Worm (Caenorhabditis elegans): Measurements from ENCODE around the gene F10G2.4.
"Not testable (repeated sequence)": the region's sequence is repeated elsewhere in the genome, so short reads cannot be mapped to it uniquely, and the experiment has no call there.

The F10G2.4 gene

DNA sequence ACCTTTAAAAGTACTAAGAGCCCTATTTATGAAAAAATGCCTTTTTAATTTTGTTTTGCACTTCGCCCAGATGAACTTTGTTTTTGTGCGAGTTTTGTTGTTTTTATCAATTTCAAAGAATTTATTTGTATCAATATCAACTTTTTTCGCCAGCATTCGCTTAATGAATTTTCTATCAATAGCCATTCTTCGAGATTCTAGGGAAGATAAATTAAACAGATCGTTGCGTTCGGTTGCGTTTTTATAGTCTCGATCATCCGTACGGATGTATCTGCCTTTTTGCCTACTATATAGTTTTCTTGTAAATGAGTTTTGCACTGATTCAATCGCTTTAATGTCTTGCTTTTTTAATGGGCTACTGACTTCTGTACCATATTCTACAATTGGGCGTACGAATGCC lies 18.5 kb downstream of the F10G2.4 start, which contains the start of gene nhr-147:
TSS of gene nhr-147 (plus strand) at position 301 of the 400 bp plus-strand sequence.
- not testable (repeated sequence) for TF ChIP-seq nhr-27 (tag; optimal IDR thresholded peaks at IDR 0.05); akir-1 (GFP tag; optimal IDR thresholded peaks at IDR 0.05); atf-7 (tag; optimal IDR thresholded peaks at IDR 0.05)

DNA sequence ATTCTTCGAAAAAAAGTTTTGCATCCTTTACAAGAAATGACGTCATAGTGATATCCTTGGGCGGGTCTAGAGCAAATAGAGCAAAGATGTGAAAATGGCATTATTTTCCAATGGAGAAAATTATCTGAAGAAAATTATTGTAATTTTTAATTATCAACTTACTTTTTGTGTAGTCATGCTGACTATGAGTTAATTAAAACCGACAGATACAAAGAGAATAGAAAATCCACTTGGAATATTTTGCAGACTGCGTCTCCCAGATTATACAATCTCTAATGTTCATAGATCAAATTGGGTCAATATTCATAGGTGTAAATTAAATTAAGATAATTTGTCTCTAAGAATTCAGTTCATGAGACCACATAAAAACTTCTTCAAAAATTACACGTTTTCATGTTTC lies 22.5 kb downstream of the F10G2.4 start, which contains the start of gene nhr-149:
TSS of gene nhr-149 (minus strand) at position 101 of the 400 bp plus-strand sequence.
- TF ChIP-seq dox-1 (GFP tag; IDR thresholded peaks at IDR 0.05), result no peak
- TF ChIP-seq aptf-3 (GFP tag; IDR thresholded peaks at IDR 0.05), result no peak
- no peak for TF ChIP-seq xnd-1 (tag; optimal IDR thresholded peaks at IDR 0.05)
- TF ChIP-seq atf-7 (tag; optimal IDR thresholded peaks at IDR 0.05), result no peak
- TF ChIP-seq F22D6.2 (tag; optimal IDR thresholded peaks at IDR 0.05), result no peak
- no peak for TF ChIP-seq nhr-179 (tag; optimal IDR thresholded peaks at IDR 0.05)
- no peak for TF ChIP-seq F37B4.10 (GFP tag; IDR thresholded peaks at IDR 0.05)
- TF ChIP-seq snpc-3.4 (tag; optimal IDR thresholded peaks at IDR 0.05), result no peak
- TF ChIP-seq F33H1.4 (GFP tag; IDR thresholded peaks at IDR 0.05), result no peak
- TF ChIP-seq madf-3 (GFP tag; IDR thresholded peaks at IDR 0.05), result no peak
- no peak for TF ChIP-seq lin-35 (GFP tag; optimal IDR thresholded peaks at IDR 0.05)
- no peak for TF ChIP-seq Y53F4B.3 (GFP tag; IDR thresholded peaks at IDR 0.05)
- TF ChIP-seq B0336.3 (GFP tag; IDR thresholded peaks at IDR 0.05), result no peak
- no peak for TF ChIP-seq nfyb-1 (GFP tag; IDR thresholded peaks at IDR 0.05)
- TF ChIP-seq mxl-1 (tag; optimal IDR thresholded peaks at IDR 0.05), result no peak
- no peak for TF ChIP-seq madf-10 (tag; optimal IDR thresholded peaks at IDR 0.05)
- no peak for TF ChIP-seq F39B2.1 (GFP tag; IDR thresholded peaks at IDR 0.05)
- TF ChIP-seq unc-130 (GFP tag; optimal IDR thresholded peaks at IDR 0.05), result no peak

DNA sequence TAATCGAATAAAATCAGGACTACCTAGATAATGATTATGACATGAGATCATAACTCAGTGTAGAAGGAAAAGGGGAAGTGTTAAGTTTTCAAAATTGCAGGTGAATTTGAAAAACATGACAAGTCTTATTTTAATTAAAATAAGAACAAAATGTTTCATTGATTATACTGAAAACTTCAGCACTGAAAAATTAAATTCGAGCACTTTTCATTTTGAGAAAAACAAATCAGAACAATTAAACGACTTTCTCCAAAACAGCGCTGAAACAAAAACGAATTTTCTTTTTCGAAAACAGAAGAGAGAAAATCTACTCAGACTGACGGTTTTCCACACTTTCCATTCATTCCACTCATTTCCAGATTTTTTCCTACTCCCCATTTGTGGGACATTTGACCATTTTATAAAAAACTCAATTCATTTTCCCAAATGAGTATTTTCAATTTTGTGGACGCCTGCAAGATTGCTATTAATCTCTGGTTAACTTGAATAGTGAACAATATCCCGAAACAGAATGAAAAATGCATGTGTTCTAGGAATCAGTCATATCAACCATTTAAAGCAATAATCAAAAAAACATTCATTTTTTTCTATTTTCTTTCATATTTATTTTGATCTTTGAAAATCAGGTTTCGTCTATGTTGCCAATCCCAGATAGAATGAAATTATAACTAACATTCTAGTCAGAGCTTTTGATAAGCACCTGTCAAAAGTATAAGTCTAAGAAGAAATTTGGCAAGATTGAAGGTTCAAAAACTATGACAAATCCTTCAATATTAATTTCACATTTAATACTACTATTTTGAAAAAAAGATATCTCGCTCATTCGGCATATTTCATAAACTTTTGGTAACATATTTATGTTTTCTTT lies 25.4 kb downstream of the F10G2.4 start, which contains the start of the genes srh-231 and srh-275:
TSS of gene srh-231 (minus strand) at position 51 of the 868 bp plus-strand sequence.
TSS of gene srh-275 (plus strand) at position 818 of the 868 bp plus-strand sequence.
- TF ChIP-seq mes-4 (tag; optimal IDR thresholded peaks at IDR 0.05) (no peak), D2030.7 (GFP tag; IDR thresholded peaks at IDR 0.05) (no peak), repo-1 (tag; optimal IDR thresholded peaks at IDR 0.05) (no peak), F57A8.1 (GFP tag; optimal IDR thresholded peaks at IDR 0.05) (no peak), snpc-1.1 (tag; optimal IDR thresholded peaks at IDR 0.05; ENCODE audit: insufficient read depth) (no peak), Y95B8A.8 (GFP tag; IDR thresholded peaks at IDR 0.05) (no peak), B0336.3 (GFP tag; IDR thresholded peaks at IDR 0.05) (no peak), F23B12.7 (tag; optimal IDR thresholded peaks at IDR 0.05; ENCODE audit: insufficient read depth) (no peak), nhr-120 (GFP tag; IDR thresholded peaks at IDR 0.05) (no peak), sea-2 (GFP tag; IDR thresholded peaks at IDR 0.05) (no peak), B0019.2 (GFP tag; conservative IDR thresholded peaks at IDR 0.05) (no peak), bed-1 (GFP tag; IDR thresholded peaks at IDR 0.05) (no peak), ztf-26 (tag; optimal IDR thresholded peaks at IDR 0.05) (no peak), akir-1 (GFP tag; optimal IDR thresholded peaks at IDR 0.05) (no peak), madf-10 (tag; optimal IDR thresholded peaks at IDR 0.05) (no peak), K11D2.4 (GFP tag; IDR thresholded peaks at IDR 0.05) (no peak), hlh-26 (GFP tag; conservative IDR thresholded peaks at IDR 0.05) (no peak), F10E7.11 (tag; optimal IDR thresholded peaks at IDR 0.05) (no peak), cebp-1 (GFP tag; IDR thresholded peaks at IDR 0.05) (no peak), cebp-1 (tag; optimal IDR thresholded peaks at IDR 0.05) (no peak), aptf-3 (GFP tag; IDR thresholded peaks at IDR 0.05) (no peak)
